Worm (Caenorhabditis elegans) whole organism, L4 larva: ENCODE measurements around the gene dolk-1.

Experiments
- F26F4.8 ChIP-seq: fragments of 200-800 bp; sonication (Bioruptor generic); conservative IDR thresholded peaks from 2 replicates; pipeline ENCODE4 v1.3.6; 2022; ENCODE audit warnings: missing genetic modification characterization, missing compliant biosample characterization
- F49E8.2 ChIP-seq: sonication (generic microtip); optimal IDR thresholded peaks from 2 replicates; lab custom pipeline; 2016; ENCODE audit warnings: missing compliant biosample characterization, mild to moderate bottlenecking, missing genetic modification characterization, borderline replicate concordance
- Y105C5A.15 ChIP-seq: fragments of 200-800 bp; sonication (Bioruptor generic); IDR thresholded peaks from 2 replicates; pipeline ENCODE4 v1.3.6; 2022; ENCODE audit warnings: missing genetic modification characterization, missing compliant biosample characterization
- Y5F2A.4 ChIP-seq: fragments of 200-800 bp; sonication (Bioruptor generic); optimal IDR thresholded peaks from 2 replicates; lab custom pipeline; 2018; ENCODE audit warnings: mild to moderate bottlenecking, missing genetic modification characterization, missing compliant biosample characterization
- ZK337.2 ChIP-seq: fragments of 200-800 bp; sonication (Bioruptor generic); IDR thresholded peaks from 2 replicates; pipeline ENCODE4 v1.3.6; 2022; ENCODE audit warnings: missing genetic modification reagents, missing genetic modification characterization, missing compliant biosample characterization
- ZK546.5 ChIP-seq, 2 experiments: sonication (generic microtip); optimal IDR thresholded peaks; 2 replicates each; lab custom pipeline; 2017; ENCODE audit warnings: missing biosample characterization in 2 of 2, missing genetic modification characterization in 2 of 2
- aha-1 ChIP-seq: fragments of 150-350 bp; peaks from one replicate; lab custom pipeline; 2014; ENCODE audit warnings: missing biosample characterization, missing genetic modification characterization
- aly-2 ChIP-seq: sonication (generic microtip); optimal IDR thresholded peaks from 2 replicates; lab custom pipeline; 2018; ENCODE audit warnings: missing biosample characterization, missing genetic modification characterization
- ceh-62 ChIP-seq: sonication (generic microtip); optimal IDR thresholded peaks from 2 replicates; lab custom pipeline; 2017; ENCODE audit warnings: missing biosample characterization, missing genetic modification characterization
- ceh-82 ChIP-seq: sonication (generic microtip); optimal IDR thresholded peaks from 2 replicates; lab custom pipeline; 2017; ENCODE audit warnings: missing biosample characterization, missing genetic modification characterization
- daf-12 ChIP-seq: fragments of 150-350 bp; optimal IDR thresholded peaks from 2 replicates; lab custom pipeline; 2014; ENCODE audit warnings: missing biosample characterization, missing genetic modification reagents, missing genetic modification characterization
- daf-16 ChIP-seq, 3 experiments: sonication (generic microtip); optimal IDR thresholded peaks; 2 replicates each; lab custom pipeline; 2016 to 2017; ENCODE audit warnings: missing genetic modification characterization in 3 of 3, missing genetic modification reagents in 3 of 3, mild to moderate bottlenecking in 2 of 3, missing compliant biosample characterization in 2 of 3, missing biosample characterization in 1 of 3, moderate library complexity in 1 of 3
- daf-19 ChIP-seq: fragments of 200-800 bp; sonication (Bioruptor generic); conservative IDR thresholded peaks from 2 replicates; pipeline ENCODE4 v1.3.6; 2022; ENCODE audit warnings: missing genetic modification characterization, missing compliant biosample characterization
- dmd-6 ChIP-seq: fragments of 200-800 bp; sonication (Bioruptor generic); IDR thresholded peaks from 2 replicates; pipeline ENCODE4 v1.3.6; 2022; ENCODE audit warnings: missing genetic modification reagents, missing genetic modification characterization, missing compliant biosample characterization
- dmd-8 ChIP-seq: fragments of 200-800 bp; sonication (Bioruptor generic); IDR thresholded peaks from 2 replicates; pipeline ENCODE4 v1.3.6; 2022; ENCODE audit warnings: missing genetic modification characterization, missing compliant biosample characterization
- dpl-1 ChIP-seq: fragments of 150-350 bp; optimal IDR thresholded peaks from 2 replicates; lab custom pipeline; 2014; ENCODE audit warnings: missing biosample characterization, missing genetic modification reagents, missing genetic modification characterization
- duxl-1 ChIP-seq: sonication (generic microtip); optimal IDR thresholded peaks from 2 replicates; lab custom pipeline; 2016; ENCODE audit warnings: mild to moderate bottlenecking, missing genetic modification characterization, moderate library complexity, missing compliant biosample characterization; ENCODE audit not compliant: poor library complexity
- fos-1 ChIP-seq: fragments of 150-350 bp; optimal IDR thresholded peaks from 2 replicates; lab custom pipeline; 2014; ENCODE audit warnings: missing biosample characterization, missing genetic modification characterization
- hlh-11 ChIP-seq: fragments of 200-800 bp; sonication (Bioruptor generic); optimal IDR thresholded peaks from 2 replicates; lab custom pipeline; 2018; ENCODE audit warnings: mild to moderate bottlenecking, missing genetic modification characterization, missing compliant biosample characterization
- lim-7 ChIP-seq: fragments of 200-800 bp; sonication (Bioruptor generic); IDR thresholded peaks from 2 replicates; pipeline ENCODE4 v1.3.6; 2022; ENCODE audit warnings: missing genetic modification characterization, missing compliant biosample characterization
- lin-1 ChIP-seq: fragments of 200-800 bp; sonication (Bioruptor generic); IDR thresholded peaks from 2 replicates; pipeline ENCODE4 v1.3.6; 2022; ENCODE audit warnings: missing genetic modification reagents, missing genetic modification characterization, missing compliant biosample characterization
- lin-29 ChIP-seq: fragments of 200-800 bp; sonication (Bioruptor generic); IDR thresholded peaks from 2 replicates; pipeline ENCODE4 v1.3.6; 2022; ENCODE audit warnings: missing genetic modification reagents, missing genetic modification characterization, missing compliant biosample characterization
- lin-38 ChIP-seq: fragments of 200-800 bp; sonication (Bioruptor generic); IDR thresholded peaks from 2 replicates; pipeline ENCODE4 v1.3.6; 2022; ENCODE audit warnings: missing genetic modification reagents, missing genetic modification characterization, missing compliant biosample characterization
- lsy-2 ChIP-seq, 2 experiments: fragments of 150-350 bp in 1 of 2; sonication (generic microtip) in 1 of 2; optimal IDR thresholded peaks; 2 replicates each; lab custom pipeline; 2014 to 2017; ENCODE audit warnings: missing biosample characterization in 2 of 2, missing genetic modification characterization in 2 of 2
- madf-9 ChIP-seq: fragments of 200-800 bp; sonication (Bioruptor generic); conservative IDR thresholded peaks from 2 replicates; pipeline ENCODE4 v1.3.6; 2022; ENCODE audit warnings: missing genetic modification reagents, missing genetic modification characterization, missing compliant biosample characterization
- mdt-29 ChIP-seq: fragments of 200-800 bp; sonication (Bioruptor generic); IDR thresholded peaks from 2 replicates; pipeline ENCODE4 v1.3.6; 2022; ENCODE audit warnings: missing genetic modification reagents, missing genetic modification characterization, missing compliant biosample characterization
- mes-2 ChIP-seq: sonication (generic microtip); optimal IDR thresholded peaks from 2 replicates; lab custom pipeline; 2016; ENCODE audit warnings: missing genotype, mild to moderate bottlenecking, missing genetic modification characterization, missing compliant biosample characterization; ENCODE audit not compliant: poor library complexity, severe bottlenecking
- nhr-10 ChIP-seq: fragments of 150-350 bp; optimal IDR thresholded peaks from 2 replicates; lab custom pipeline; 2014; ENCODE audit warnings: missing biosample characterization, missing genetic modification characterization
- nhr-25 ChIP-seq: sonication (generic microtip); optimal IDR thresholded peaks from 2 replicates; lab custom pipeline; 2017; ENCODE audit warnings: missing genetic modification characterization, mild to moderate bottlenecking, missing compliant biosample characterization, antibody characterized with exemption, moderate library complexity, borderline replicate concordance; ENCODE audit not compliant: insufficient read depth
- nhr-28 ChIP-seq: fragments of 150-350 bp; optimal IDR thresholded peaks from 2 replicates; lab custom pipeline; 2014; ENCODE audit warnings: missing biosample characterization, missing genetic modification characterization
- nhr-41 ChIP-seq: fragments of 200-800 bp; sonication (Bioruptor generic); IDR thresholded peaks from 2 replicates; pipeline ENCODE4 v1.3.6; 2022; ENCODE audit warnings: missing genetic modification reagents, missing genetic modification characterization, missing compliant biosample characterization
- nhr-42 ChIP-seq: fragments of 200-800 bp; sonication (Bioruptor generic); IDR thresholded peaks from 2 replicates; pipeline ENCODE4 v1.3.6; 2022; ENCODE audit warnings: missing genetic modification characterization, missing compliant biosample characterization
- nhr-77 ChIP-seq: fragments of 150-350 bp; optimal IDR thresholded peaks from 2 replicates; lab custom pipeline; 2014; ENCODE audit warnings: missing biosample characterization, missing genetic modification characterization
- set-16 ChIP-seq: fragments of 200-800 bp; sonication (Bioruptor generic); IDR thresholded peaks from 2 replicates; pipeline ENCODE4 v1.3.6; 2022; ENCODE audit warnings: missing genetic modification reagents, missing genetic modification characterization, missing compliant biosample characterization
- snpc-4 ChIP-seq: fragments of 150-350 bp; optimal IDR thresholded peaks from 2 replicates; lab custom pipeline; 2014; ENCODE audit warnings: missing biosample characterization, missing genetic modification characterization
- spr-3 ChIP-seq: fragments of 200-800 bp; sonication (Bioruptor generic); optimal IDR thresholded peaks from 2 replicates; lab custom pipeline; 2018; ENCODE audit warnings: mild to moderate bottlenecking, missing genetic modification characterization, missing compliant biosample characterization
- vab-7 ChIP-seq: fragments of 200-800 bp; sonication (Bioruptor generic); IDR thresholded peaks from 2 replicates; pipeline ENCODE4 v1.3.6; 2022; ENCODE audit warnings: missing genetic modification reagents, missing genetic modification characterization, missing compliant biosample characterization
- zfp-2 ChIP-seq: sonication (generic microtip); optimal IDR thresholded peaks from 2 replicates; lab custom pipeline; 2016; ENCODE audit warnings: mild to moderate bottlenecking, missing genetic modification characterization, missing compliant biosample characterization
- zfp-3 ChIP-seq: fragments of 200-800 bp; sonication (Bioruptor generic); conservative IDR thresholded peaks from 2 replicates; pipeline ENCODE4 v1.3.6; 2022; ENCODE audit warnings: missing genetic modification reagents, missing genetic modification characterization, missing compliant biosample characterization

dolk-1 gene

ce11 chrIII:11917090-11917489 lies 16.3 kb downstream of the dolk-1 start:
- peak; percentile 90 for TF ChIP-seq aha-1 (tag; lab: Kevin White, UChicago)
- TF ChIP-seq hlh-11, result no peak
- peak; percentile 56 for TF ChIP-seq set-16 (GFP tag; lab: Robert Waterston, UW)

ce11 chrIII:11916260-11916659 lies 17.2 kb downstream of the dolk-1 start:
- peak; percentile 86 for TF ChIP-seq set-16 (GFP tag; lab: Robert Waterston, UW)
- TF ChIP-seq nhr-41 (GFP tag; lab: Robert Waterston, UW), result no peak
- TF ChIP-seq, all 104 proteins: peak for 1

DNA sequence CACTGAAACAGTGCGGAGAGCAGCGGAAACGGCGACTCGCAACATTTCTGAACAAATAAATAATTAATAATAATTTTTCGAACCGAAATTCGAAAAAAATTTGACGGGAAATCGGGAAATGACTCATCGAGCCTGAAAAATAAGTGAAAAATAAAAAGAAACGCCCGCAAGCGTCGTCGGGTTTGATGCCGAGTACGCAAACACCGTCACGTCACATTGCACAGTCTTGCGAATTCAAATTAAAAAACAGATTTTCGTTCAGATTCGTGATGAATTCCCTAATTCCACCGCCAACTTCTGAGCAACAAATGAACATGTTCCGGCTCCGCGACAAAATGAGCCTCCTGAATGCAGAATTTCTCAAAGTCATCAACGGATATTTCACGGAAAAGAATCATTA lies 17.8 kb downstream of the dolk-1 start, which contains the start of the genes ndab-1 and npp-16:
TSS of gene ndab-1 (minus strand) at position 47 of the 400 bp plus-strand sequence.
TSS of gene npp-16 (plus strand) at position 263 of the 400 bp plus-strand sequence.
- TF ChIP-seq ceh-82 (no peak), nhr-25 (tag; lab: Kevin White, UChicago) (no peak), vab-7 (GFP tag; lab: Robert Waterston, UW) (no peak), lim-7 (peak; percentile 11; the same call in 1 of the 2 replicates), ZK337.2 (no peak), F26F4.8 (GFP tag; lab: Robert Waterston, UW) (no peak), lin-38 (GFP tag; lab: Robert Waterston, UW) (peak; percentile 61), dpl-1 (GFP tag; lab: Kevin White, UChicago) (peak; percentile 54), ZK546.5 (tag; optimal IDR thresholded peaks at IDR 0.05; lab: Kevin White, UChicago) (no peak), lsy-2 (tag; optimal IDR thresholded peaks at IDR 0.05; lab: Kevin White, UChicago) (peak in 1 of 2 experiments; percentile 43), nhr-42 (no peak), dmd-8 (GFP tag; lab: Robert Waterston, UW) (no peak), mdt-29 (GFP tag; lab: Robert Waterston, UW) (no peak), mes-2 (tag; lab: Kevin White, UChicago) (peak; percentile 76), daf-12 (tag; lab: Kevin White, UChicago) (no peak), lin-29 (no peak), lin-1 (GFP tag; lab: Robert Waterston, UW) (no peak), zfp-3 (GFP tag; lab: Robert Waterston, UW) (no peak), nhr-77 (tag; lab: Kevin White, UChicago) (no peak)

- TF ChIP-seq aly-2 (tag; lab: Kevin White, UChicago) (no peak), Y105C5A.15 (GFP tag; lab: Robert Waterston, UW) (no peak), zfp-2 (tag; lab: Kevin White, UChicago) (no peak), nhr-10 (tag; lab: Kevin White, UChicago) (no peak), Y5F2A.4 (GFP tag; lab: Kevin White, UChicago) (no peak), snpc-4 (tag; lab: Kevin White, UChicago) (no peak), spr-3 (GFP tag; lab: Kevin White, UChicago) (no peak), madf-9 (GFP tag; lab: Robert Waterston, UW) (no peak), F49E8.2 (tag; lab: Kevin White, UChicago) (no peak), ceh-62 (no peak), nhr-28 (tag; lab: Kevin White, UChicago) (no peak), fos-1 (tag; lab: Kevin White, UChicago) (no peak), daf-19 (GFP tag; lab: Robert Waterston, UW) (no peak), duxl-1 (tag; lab: Kevin White, UChicago) (no peak), daf-16 (GFP tag; optimal IDR thresholded peaks at IDR 0.05; lab: Kevin White, UChicago) (no peak), daf-16 (tag; optimal IDR thresholded peaks at IDR 0.05; lab: Kevin White, UChicago) (no peak), dmd-6 (no peak)
Measured at ce11 chrIII:11914220-11914619, 19.2 kb downstream of the dolk-1 start, which contains the start of gene Y56A3A.16. Gene Y56A3A.16 (minus strand): TSS chrIII:11914320.
